Worm (Caenorhabditis elegans) whole organism, mixed stage, embryonic: ENCODE data around the gene C27H5.12.

Experiments
- M03D4.4 ChIP-seq: sonication (generic microtip); optimal IDR thresholded peaks from 2 replicates; lab custom pipeline; 2017; ENCODE audit warnings: mild to moderate bottlenecking, missing genetic modification characterization, missing compliant biosample characterization
- bed-3 ChIP-seq: fragments of 200-800 bp; sonication (Bioruptor generic); optimal IDR thresholded peaks from 3 replicates; lab custom pipeline; 2018; ENCODE audit warnings: mild to moderate bottlenecking, missing genetic modification characterization, moderate library complexity, missing compliant biosample characterization
- blmp-1 ChIP-seq: fragments of 150-350 bp; optimal IDR thresholded peaks from 2 replicates; lab custom pipeline; 2014; ENCODE audit warnings: missing biosample characterization, missing genetic modification characterization
- ceh-39 ChIP-seq: fragments of 150-350 bp; optimal IDR thresholded peaks from 2 replicates; lab custom pipeline; 2014; ENCODE audit warnings: missing biosample characterization, missing genetic modification characterization
- ceh-43 ChIP-seq: fragments of 200-800 bp; sonication (Bioruptor generic); optimal IDR thresholded peaks from 2 replicates; lab custom pipeline; 2018; ENCODE audit warnings: mild to moderate bottlenecking, missing genetic modification characterization, moderate library complexity, missing compliant biosample characterization
- ceh-83 ChIP-seq: fragments of 200-800 bp; sonication (Bioruptor generic); optimal IDR thresholded peaks from 2 replicates; lab custom pipeline; 2018; ENCODE audit warnings: mild to moderate bottlenecking, missing genetic modification characterization, missing compliant biosample characterization
- cnd-1 ChIP-seq: fragments of 200-800 bp; sonication (Bioruptor generic); optimal IDR thresholded peaks from 2 replicates; lab custom pipeline; 2018; ENCODE audit warnings: mild to moderate bottlenecking, missing genetic modification characterization, missing compliant biosample characterization
- drap-1 ChIP-seq: fragments of 200-800 bp; sonication (Bioruptor generic); optimal IDR thresholded peaks from 3 replicates; lab custom pipeline; 2018; ENCODE audit warnings: mild to moderate bottlenecking, missing genetic modification characterization, missing compliant biosample characterization
- elt-1 ChIP-seq: sonication (generic microtip); optimal IDR thresholded peaks from 2 replicates; lab custom pipeline; 2017; ENCODE audit warnings: missing genetic modification characterization, mild to moderate bottlenecking, missing compliant biosample characterization, antibody characterized with exemption, moderate library complexity, borderline replicate concordance; ENCODE audit not compliant: insufficient read depth
- elt-3 ChIP-seq: fragments of 150-350 bp; optimal IDR thresholded peaks from 2 replicates; lab custom pipeline; 2014; ENCODE audit warnings: missing biosample characterization, missing genetic modification characterization
- flh-1 ChIP-seq: fragments of 200-800 bp; sonication (Bioruptor generic); optimal IDR thresholded peaks from 2 replicates; lab custom pipeline; 2018; ENCODE audit warnings: mild to moderate bottlenecking, missing genetic modification characterization, moderate library complexity, missing compliant biosample characterization
- ham-2 ChIP-seq: fragments of 200-800 bp; sonication (Bioruptor generic); optimal IDR thresholded peaks from 2 replicates; lab custom pipeline; 2018; ENCODE audit warnings: mild to moderate bottlenecking, missing genetic modification characterization, missing compliant biosample characterization
- hlh-1 ChIP-seq: fragments of 150-350 bp; optimal IDR thresholded peaks from 2 replicates; lab custom pipeline; 2014; ENCODE audit warnings: missing biosample characterization, missing genetic modification reagents, missing genetic modification characterization
- lin-13 ChIP-seq: fragments of 150-350 bp; optimal IDR thresholded peaks from 2 replicates; lab custom pipeline; 2014; ENCODE audit warnings: missing biosample characterization, missing genetic modification characterization
- lin-32 ChIP-seq: fragments of 200-800 bp; sonication (Bioruptor generic); optimal IDR thresholded peaks from 2 replicates; lab custom pipeline; 2018; ENCODE audit warnings: mild to moderate bottlenecking, missing genetic modification characterization, missing compliant biosample characterization
- lsy-2 ChIP-seq: fragments of 150-350 bp; optimal IDR thresholded peaks from 2 replicates; lab custom pipeline; 2014; ENCODE audit warnings: missing biosample characterization, missing genetic modification characterization
- mab-5 ChIP-seq: fragments of 150-350 bp; optimal IDR thresholded peaks from 2 replicates; lab custom pipeline; 2014; ENCODE audit warnings: missing biosample characterization, missing genetic modification characterization
- mep-1 ChIP-seq: fragments of 150-350 bp; optimal IDR thresholded peaks from 2 replicates; lab custom pipeline; 2017; ENCODE audit warnings: missing biosample characterization, missing genetic modification reagents, missing genetic modification characterization, inconsistent platforms
- mls-2 ChIP-seq: sonication (generic microtip); optimal IDR thresholded peaks from 2 replicates; lab custom pipeline; 2016; ENCODE audit warnings: mild to moderate bottlenecking, missing genetic modification characterization, moderate library complexity, missing compliant biosample characterization
- nhr-12 ChIP-seq: fragments of 150-350 bp; optimal IDR thresholded peaks from 2 replicates; lab custom pipeline; 2014; ENCODE audit warnings: missing biosample characterization, missing genetic modification characterization
- nhr-2 ChIP-seq: fragments of 150-350 bp; optimal IDR thresholded peaks from 2 replicates; lab custom pipeline; 2014; ENCODE audit warnings: missing biosample characterization, missing genetic modification characterization
- nhr-237 ChIP-seq: fragments of 150-350 bp; optimal IDR thresholded peaks from 2 replicates; lab custom pipeline; 2014; ENCODE audit warnings: missing biosample characterization, missing genetic modification characterization
- nhr-28 ChIP-seq: fragments of 150-350 bp; optimal IDR thresholded peaks from 2 replicates; lab custom pipeline; 2014; ENCODE audit warnings: missing biosample characterization, missing genetic modification characterization
- nhr-76 ChIP-seq: sonication (generic microtip); optimal IDR thresholded peaks from 2 replicates; lab custom pipeline; 2017; ENCODE audit warnings: missing biosample characterization, missing genetic modification characterization
- pha-4 ChIP-seq: fragments of 150-350 bp; optimal IDR thresholded peaks from 2 replicates; lab custom pipeline; 2018; ENCODE audit warnings: missing biosample characterization, missing genetic modification reagents, missing genetic modification characterization
- sem-2 ChIP-seq: fragments of 200-800 bp; sonication (Bioruptor generic); optimal IDR thresholded peaks from 2 replicates; lab custom pipeline; 2018; ENCODE audit warnings: mild to moderate bottlenecking, missing genetic modification characterization, missing compliant biosample characterization
- snpc-4 ChIP-seq: fragments of 150-350 bp; optimal IDR thresholded peaks from 2 replicates; lab custom pipeline; 2014; ENCODE audit warnings: missing biosample characterization, missing genetic modification characterization
- sptf-1 ChIP-seq: sonication (generic microtip); optimal IDR thresholded peaks from 2 replicates; lab custom pipeline; 2017; ENCODE audit warnings: mild to moderate bottlenecking, missing genetic modification characterization, moderate library complexity, missing compliant biosample characterization
- tbx-8 ChIP-seq: fragments of 200-800 bp; sonication (Bioruptor generic); optimal IDR thresholded peaks from 2 replicates; lab custom pipeline; 2018; ENCODE audit warnings: mild to moderate bottlenecking, missing genetic modification characterization, moderate library complexity, missing compliant biosample characterization
- unc-120 ChIP-seq: sonication (generic microtip); optimal IDR thresholded peaks from 2 replicates; lab custom pipeline; 2017; ENCODE audit warnings: missing genetic modification characterization, missing compliant biosample characterization; ENCODE audit not compliant: poor library complexity, severe bottlenecking
- unc-39 ChIP-seq: fragments of 150-350 bp; optimal IDR thresholded peaks from 2 replicates; lab custom pipeline; 2014; ENCODE audit warnings: missing biosample characterization, missing genetic modification characterization
- zip-8 ChIP-seq: fragments of 150-350 bp; optimal IDR thresholded peaks from 2 replicates; lab custom pipeline; 2014; ENCODE audit warnings: missing biosample characterization, missing genetic modification characterization
- ztf-11 ChIP-seq: fragments of 150-350 bp; optimal IDR thresholded peaks from 2 replicates; lab custom pipeline; 2014; ENCODE audit warnings: missing biosample characterization, missing genetic modification characterization

Gene C27H5.12

ce11 chrII:7197434-7197833 lies 36.0 kb upstream of the C27H5.12 start:
- TF ChIP-seq ceh-43 (GFP tag; lab: Kevin White, UChicago): no peak
- TF ChIP-seq elt-3 (tag; lab: Kevin White, UChicago): no peak
- TF ChIP-seq sem-2 (GFP tag; lab: Kevin White, UChicago): no peak
- no peak for TF ChIP-seq elt-1 (tag; lab: Kevin White, UChicago)
- TF ChIP-seq unc-39 (tag; lab: Kevin White, UChicago): no peak
- TF ChIP-seq mab-5 (tag; lab: Kevin White, UChicago): no peak
- TF ChIP-seq M03D4.4 (tag; lab: Kevin White, UChicago): no peak
- TF ChIP-seq unc-120 (tag; lab: Kevin White, UChicago): no peak
- TF ChIP-seq, all 35 proteins: peak for 0

DNA sequence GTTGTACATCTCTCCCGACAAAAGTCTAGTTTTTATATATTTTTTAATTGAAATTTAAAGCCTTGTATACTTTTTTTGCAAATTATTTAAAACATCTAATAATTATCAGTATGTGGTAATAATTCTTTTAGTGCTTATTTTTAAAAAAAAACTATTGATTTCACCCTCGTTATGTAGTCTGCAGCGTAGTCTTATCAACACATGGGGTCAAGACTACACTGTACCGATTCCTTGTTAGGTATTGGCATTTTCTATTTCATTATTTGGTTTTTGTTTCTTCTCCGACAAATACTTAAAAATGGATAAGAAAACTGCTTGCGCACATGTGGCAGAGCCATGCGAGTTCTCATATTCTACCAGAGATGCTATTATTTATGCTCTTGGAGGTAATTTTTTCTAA lies 34.6 kb upstream of the C27H5.12 start, which contains the start of gene maoc-1:
Gene maoc-1 (plus strand): TSS at position 237 of the 400 bp plus-strand sequence.
- no peak for TF ChIP-seq nhr-76 (tag; lab: Kevin White, UChicago)
- TF ChIP-seq ceh-39 (tag; lab: Kevin White, UChicago): no peak
- TF ChIP-seq nhr-2 (tag; lab: Kevin White, UChicago): no peak
- TF ChIP-seq M03D4.4 (tag; lab: Kevin White, UChicago): no peak
- TF ChIP-seq tbx-8 (GFP tag; lab: Kevin White, UChicago): no peak
- no peak for TF ChIP-seq ztf-11 (tag; lab: Kevin White, UChicago)
- no peak for TF ChIP-seq ceh-43 (GFP tag; lab: Kevin White, UChicago)
- no peak for TF ChIP-seq mep-1 (tag; lab: Kevin White, UChicago)
- no peak for TF ChIP-seq elt-3 (tag; lab: Kevin White, UChicago)
- no peak for TF ChIP-seq cnd-1 (tag; lab: Kevin White, UChicago)
- no peak for TF ChIP-seq snpc-4 (tag; lab: Kevin White, UChicago)
- TF ChIP-seq ceh-83 (GFP tag; lab: Kevin White, UChicago): no peak
- no peak for TF ChIP-seq mls-2 (tag; lab: Kevin White, UChicago)
- no peak for TF ChIP-seq ham-2 (GFP tag; lab: Kevin White, UChicago)
- TF ChIP-seq sptf-1: no peak

- TF ChIP-seq nhr-237 (tag; lab: Kevin White, UChicago) (no peak), flh-1 (no peak), ceh-83 (GFP tag; lab: Kevin White, UChicago) (no peak), sptf-1 (no peak), cnd-1 (tag; lab: Kevin White, UChicago) (no peak), hlh-1 (no peak), nhr-2 (tag; lab: Kevin White, UChicago) (no peak), unc-39 (tag; lab: Kevin White, UChicago) (no peak), lin-32 (GFP tag; lab: Kevin White, UChicago) (no peak), lin-13 (tag; lab: Kevin White, UChicago) (no peak), lsy-2 (no peak), bed-3 (no peak)
These were observed 34.1 kb upstream of the C27H5.12 start, which contains the start of gene acdh-12 for ce11 chrII:7195541-7195940. Gene acdh-12 (minus strand): TSS chrII:7195641.

DNA sequence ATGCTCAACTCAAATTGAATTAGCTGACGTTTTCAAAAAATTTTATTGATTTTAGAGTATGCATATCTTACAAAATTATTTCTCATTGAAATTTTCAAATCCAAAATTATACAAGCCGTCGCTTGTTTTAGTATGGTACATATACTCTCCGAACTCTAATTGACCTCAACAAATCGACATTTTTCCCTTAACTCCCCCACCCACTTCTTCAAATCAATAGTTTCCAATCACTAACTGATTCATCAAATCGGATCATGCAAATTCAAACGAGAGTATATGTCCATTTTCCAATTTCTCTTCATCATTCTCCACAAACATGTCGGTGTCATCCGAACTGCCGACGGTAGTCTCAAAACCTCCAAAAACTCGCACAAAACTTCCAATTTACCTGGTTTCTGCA lies 27.7 kb upstream of the C27H5.12 start, which contains the start of gene E04F6.4:
Gene E04F6.4 (plus strand): TSS at position 301 of the 400 bp plus-strand sequence.
- TF ChIP-seq M03D4.4 (tag; lab: Kevin White, UChicago): no peak

- TF ChIP-seq elt-3 (tag; lab: Kevin White, UChicago) (no peak), sptf-1 (no peak), lin-13 (tag; lab: Kevin White, UChicago) (no peak), flh-1 (no peak), blmp-1 (no peak), nhr-12 (tag; lab: Kevin White, UChicago) (no peak), bed-3 (no peak)
These were observed 25.7 kb upstream of the C27H5.12 start, which contains the start of gene C27H5.6 for ce11 chrII:7187110-7187509. Gene C27H5.6 (minus strand): TSS chrII:7187210.

DNA sequence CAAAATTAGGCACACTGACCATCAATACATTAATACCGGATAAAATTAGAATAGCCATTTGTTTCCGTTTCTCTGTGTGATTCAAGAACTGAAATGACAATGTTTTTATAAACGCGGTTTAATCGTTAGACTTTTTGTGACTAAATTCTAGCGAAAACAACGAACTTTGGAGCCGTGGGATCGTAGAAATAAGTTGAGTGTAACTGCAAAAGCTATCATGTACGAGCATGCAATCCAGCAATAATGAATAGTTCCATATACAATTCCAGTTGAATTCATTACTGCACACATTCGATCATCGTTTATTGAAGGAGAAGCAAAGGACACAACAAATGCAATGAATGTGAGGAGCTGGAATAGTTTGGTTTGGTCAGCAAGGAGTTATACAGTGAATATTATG lies 24.7 kb upstream of the C27H5.12 start:
- TF ChIP-seq mls-2 (tag; lab: Kevin White, UChicago) (no peak), blmp-1 (no peak), unc-120 (tag; lab: Kevin White, UChicago) (no peak), mep-1 (tag; lab: Kevin White, UChicago) (no peak), sptf-1 (no peak), nhr-12 (tag; lab: Kevin White, UChicago) (no peak), ham-2 (GFP tag; lab: Kevin White, UChicago) (no peak), snpc-4 (tag; lab: Kevin White, UChicago) (no peak), ceh-83 (GFP tag; lab: Kevin White, UChicago) (no peak), nhr-76 (tag; lab: Kevin White, UChicago) (no peak), lsy-2 (no peak), pha-4 (tag; lab: Kevin White, UChicago) (no peak), nhr-28 (no peak), tbx-8 (GFP tag; lab: Kevin White, UChicago) (no peak), drap-1 (no peak), zip-8 (no peak), elt-3 (tag; lab: Kevin White, UChicago) (no peak), ceh-43 (GFP tag; lab: Kevin White, UChicago) (no peak), flh-1 (no peak), sem-2 (GFP tag; lab: Kevin White, UChicago) (no peak)
